Worm (Caenorhabditis elegans) whole organism, early embryonic: ENCODE results near the gene phg-1.

Experiments used
- F13C5.2 ChIP-seq: sonication (generic microtip); optimal IDR thresholded peaks from 2 replicates; lab custom pipeline; 2017; ENCODE audit warnings: mild to moderate bottlenecking, missing genetic modification characterization, inconsistent platforms, missing compliant biosample characterization
- ama-1 ChIP-seq: fragments of 150-350 bp; optimal IDR thresholded peaks from 2 replicates; lab custom pipeline; 2014
- flt-1 ChIP-seq: fragments of 200-800 bp; sonication (Bioruptor generic); IDR thresholded peaks from 2 replicates; pipeline ENCODE4 v1.3.6; 2022; ENCODE audit warnings: missing genetic modification characterization, missing compliant biosample characterization
- hmg-4 ChIP-seq: fragments of 200-800 bp; sonication (Bioruptor generic); optimal IDR thresholded peaks from 2 replicates; lab custom pipeline; 2018; ENCODE audit warnings: mild to moderate bottlenecking, missing genetic modification characterization, missing compliant biosample characterization

DNA sequence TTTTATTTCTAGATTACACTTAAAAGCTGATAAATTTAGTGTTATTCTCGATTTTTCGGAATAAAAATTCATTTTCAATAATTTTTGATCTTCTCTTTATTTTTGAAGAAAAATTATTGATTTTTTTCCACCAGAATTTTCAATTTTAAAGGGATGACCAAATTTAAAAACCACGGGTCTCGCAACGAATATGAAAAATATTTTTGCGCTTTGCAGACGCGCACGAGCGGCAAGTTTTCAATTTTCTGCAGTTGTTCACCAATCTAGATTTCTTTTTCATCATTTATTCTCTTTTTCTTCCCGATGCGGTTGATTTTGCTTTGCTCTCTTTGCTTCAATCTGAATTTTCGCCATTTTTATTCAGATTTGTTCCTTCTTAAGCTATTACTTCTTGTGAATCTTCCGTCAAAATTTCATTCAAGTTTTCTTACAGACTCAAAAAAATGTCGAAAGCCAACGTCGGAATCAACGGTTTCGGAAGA lies 33.4 kb downstream of the phg-1 start, which contains the start of gene gpd-4:
- TF ChIP-seq F13C5.2 (tag; lab: Kevin White, UChicago) (no peak), flt-1 (GFP tag; lab: Robert Waterston, UW) (no peak), hmg-4 (GFP tag; lab: Kevin White, UChicago) (no peak), ama-1 (no peak)
